Worm (Caenorhabditis elegans) whole organism, L2 larva: ENCODE results near the gene F59B10.4.

ENCODE experiments used
- ZK546.5 ChIP-seq: sonication (generic microtip); optimal IDR thresholded peaks from 2 replicates; lab custom pipeline; 2017; ENCODE audit warnings: missing biosample characterization, missing genetic modification characterization
- ama-1 ChIP-seq: fragments of 150-350 bp; optimal IDR thresholded peaks from 2 replicates; lab custom pipeline; 2018; ENCODE audit warnings: inconsistent platforms
- ceh-82 ChIP-seq: fragments of 150-350 bp; optimal IDR thresholded peaks from 2 replicates; lab custom pipeline; 2014; ENCODE audit warnings: missing biosample characterization, missing genetic modification characterization
- elt-1 ChIP-seq: fragments of 150-350 bp; optimal IDR thresholded peaks from 2 replicates; lab custom pipeline; 2014; ENCODE audit warnings: missing biosample characterization, missing genetic modification characterization
- snpc-4 ChIP-seq: fragments of 150-350 bp; optimal IDR thresholded peaks from 2 replicates; lab custom pipeline; 2014; ENCODE audit warnings: missing biosample characterization, missing genetic modification characterization

ce11 chrII:10485640-10486039 lies 33.3 kb downstream of the F59B10.4 start:
- TF ChIP-seq ama-1 (no peak), elt-1 (no peak), snpc-4 (tag; lab: Kevin White, UChicago) (no peak), ceh-82 (tag; lab: Kevin White, UChicago) (no peak), ZK546.5 (tag; lab: Kevin White, UChicago) (no peak)
